Worm (Caenorhabditis elegans) whole organism, L4/young adult: ENCODE results near the gene C09H10.5.

ENCODE experiments used
- W03F9.2 ChIP-seq: fragments of 150-350 bp; optimal IDR thresholded peaks from 2 replicates; lab custom pipeline; 2014; ENCODE audit warnings: missing biosample characterization, missing genetic modification characterization
- dao-5 ChIP-seq: sonication (generic microtip); optimal IDR thresholded peaks from 2 replicates; lab custom pipeline; 2016; ENCODE audit warnings: missing genotype, missing genetic modification characterization, moderate library complexity, missing compliant biosample characterization
- him-1 ChIP-seq: sonication (generic microtip); optimal IDR thresholded peaks from 2 replicates; lab custom pipeline; 2016; ENCODE audit warnings: missing genotype, missing genetic modification reagents, missing genetic modification characterization, missing compliant biosample characterization

The C09H10.5 gene

DNA sequence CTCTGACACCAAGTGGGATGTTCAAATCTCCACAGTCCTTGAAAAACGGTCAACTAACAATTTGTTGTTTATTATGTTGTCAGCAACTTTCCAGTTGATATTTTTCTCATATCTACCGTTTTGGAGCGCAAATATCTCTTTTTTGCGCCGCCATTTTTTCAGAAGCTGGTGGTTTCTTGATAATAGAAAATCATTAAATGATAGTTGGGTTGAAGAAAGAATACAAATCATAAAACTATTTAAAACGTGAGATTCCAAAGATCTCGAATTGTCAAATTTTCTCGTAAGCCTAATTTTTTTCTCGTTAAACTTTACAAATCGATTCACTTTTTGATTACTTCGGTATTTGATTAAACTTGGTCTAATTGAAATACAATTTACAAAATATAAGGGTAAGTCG lies 11.1 kb downstream of the C09H10.5 start, which contains the start of gene rpl-42:
rpl-42 (plus strand) TSS at position 301 of the 400 bp plus-strand sequence.
- TF ChIP-seq dao-5 (tag; lab: Kevin White, UChicago): no peak
- TF ChIP-seq W03F9.2 (tag; lab: Kevin White, UChicago): no peak
- TF ChIP-seq him-1: no peak

ce11 chrII:11091577-11091976 lies 12.0 kb downstream of the C09H10.5 start:
- no peak for TF ChIP-seq W03F9.2 (tag; lab: Kevin White, UChicago)
- no peak for TF ChIP-seq dao-5 (tag; lab: Kevin White, UChicago)
- no peak for TF ChIP-seq him-1

DNA sequence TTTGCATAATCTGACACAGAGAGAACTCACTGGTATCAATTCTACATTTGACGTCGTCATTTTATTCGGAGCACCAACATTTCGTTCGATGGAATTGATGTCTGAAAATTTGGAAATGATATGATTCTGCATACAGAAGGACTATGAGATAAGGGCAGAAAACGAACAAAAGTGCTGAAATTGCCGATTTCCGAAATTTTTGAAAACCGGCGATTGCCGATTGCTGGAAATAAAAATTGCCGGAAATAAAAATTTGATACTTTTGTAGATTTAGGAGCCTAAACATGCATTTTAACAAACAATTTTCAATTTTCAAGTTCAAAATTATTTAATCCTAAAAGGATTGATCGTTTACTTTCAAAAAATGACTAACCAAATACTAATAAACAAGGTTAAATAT lies 14.2 kb downstream of the C09H10.5 start, which contains the start of gene unc-53:
unc-53 (minus strand) TSS at position 101 of the 400 bp plus-strand sequence.
- TF ChIP-seq W03F9.2 (tag; lab: Kevin White, UChicago) (no peak), dao-5 (tag; lab: Kevin White, UChicago) (no peak), him-1 (no peak)

- no peak for TF ChIP-seq him-1
- TF ChIP-seq dao-5 (tag; lab: Kevin White, UChicago): no peak
Measured at ce11 chrII:11088137-11088536, 15.4 kb downstream of the C09H10.5 start.

- TF ChIP-seq him-1: no peak
- TF ChIP-seq W03F9.2 (tag; lab: Kevin White, UChicago): no peak
- TF ChIP-seq dao-5 (tag; lab: Kevin White, UChicago): no peak
Measured at ce11 chrII:11086770-11087169, 16.8 kb downstream of the C09H10.5 start.

DNA sequence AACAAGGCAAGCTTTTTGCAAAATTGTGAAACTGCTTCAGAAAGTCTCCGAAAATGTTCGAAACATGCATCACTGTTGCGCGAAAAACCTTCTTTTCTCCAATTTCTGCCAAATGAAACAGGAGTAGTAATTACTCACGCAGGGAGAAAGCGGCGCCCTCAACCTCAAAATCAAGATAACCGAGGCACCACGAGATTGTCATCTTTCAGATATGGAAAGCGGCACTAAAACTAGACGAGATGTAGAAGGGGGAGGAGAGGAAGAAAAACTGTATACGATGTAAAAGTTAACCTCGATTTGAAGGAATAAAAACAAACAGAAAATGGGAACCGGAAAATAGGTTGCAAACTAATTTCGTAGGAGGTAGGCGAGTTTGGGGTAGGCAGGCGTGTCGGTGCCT lies 27.0 kb downstream of the C09H10.5 start:
- TF ChIP-seq him-1 (no peak), dao-5 (tag; lab: Kevin White, UChicago) (no peak), W03F9.2 (tag; lab: Kevin White, UChicago) (no peak)

DNA sequence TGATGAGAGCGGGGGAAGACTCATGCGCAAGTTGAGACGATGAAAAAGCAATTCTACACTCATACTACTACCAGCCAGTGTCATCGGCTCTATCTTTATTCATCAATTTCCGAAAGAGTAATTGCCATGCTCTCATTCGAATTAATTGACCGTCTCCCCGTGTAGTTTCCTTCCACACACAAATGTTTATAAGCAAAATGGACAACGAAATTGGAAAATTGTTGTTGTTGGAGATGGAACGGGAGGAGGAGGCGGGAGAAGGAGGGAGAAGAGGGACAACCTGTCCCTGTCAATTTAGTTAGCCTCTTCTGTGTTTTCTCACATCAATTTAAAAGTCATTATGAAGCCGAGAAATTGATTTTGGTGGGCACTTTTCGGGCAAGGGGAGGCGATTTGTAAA lies 31.0 kb downstream of the C09H10.5 start:
- no peak for TF ChIP-seq him-1
- no peak for TF ChIP-seq dao-5 (tag; lab: Kevin White, UChicago)

ce11 chrII:11064191-11064695 lies 39.3 kb downstream of the C09H10.5 start:
- no peak for TF ChIP-seq dao-5 (tag; lab: Kevin White, UChicago)
- TF ChIP-seq W03F9.2 (tag; lab: Kevin White, UChicago): no peak
- no peak for TF ChIP-seq him-1

DNA sequence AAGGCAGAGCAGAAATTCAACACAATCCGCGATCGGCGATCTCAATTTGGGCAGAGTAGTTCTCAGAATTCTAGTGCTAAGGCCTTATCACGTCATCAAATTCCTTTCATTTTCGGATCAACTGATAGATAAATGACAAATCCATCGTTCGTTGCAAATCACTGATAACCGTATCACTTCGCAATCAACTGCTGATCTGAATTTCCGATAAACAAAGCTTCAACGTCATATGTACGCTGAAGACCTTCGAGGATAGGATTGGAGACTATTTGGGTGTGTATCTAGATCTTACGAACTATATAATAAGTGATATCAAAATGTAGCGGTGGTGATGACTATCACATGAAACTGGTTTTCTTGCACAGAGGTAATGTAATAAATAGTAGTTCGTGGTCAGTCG lies 46.3 kb downstream of the C09H10.5 start:
- TF ChIP-seq dao-5 (tag; lab: Kevin White, UChicago) (no peak), W03F9.2 (tag; lab: Kevin White, UChicago) (no peak), him-1 (no peak)

DNA sequence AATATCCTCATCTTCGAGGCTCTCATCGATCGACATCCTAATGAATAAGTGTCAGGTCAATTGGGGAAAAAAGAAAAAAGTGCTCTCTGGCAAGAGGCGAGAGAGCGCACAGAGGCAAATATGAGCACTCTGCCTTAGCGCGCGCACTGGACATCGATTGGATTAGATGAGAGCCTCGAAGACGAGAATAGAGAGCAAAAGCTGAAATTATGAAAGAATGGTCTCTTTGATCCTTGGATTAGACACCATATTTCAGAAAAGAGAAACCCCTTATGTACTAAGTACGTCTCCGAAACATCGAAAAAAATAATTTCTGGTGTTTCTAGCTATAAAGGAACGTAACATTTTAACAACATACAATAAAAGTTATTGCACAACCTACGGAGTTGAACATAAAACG lies 48.3 kb downstream of the C09H10.5 start, which contains the start of gene F45E10.2:
F45E10.2 (minus strand) TSS at position 101 of the 400 bp plus-strand sequence.
- TF ChIP-seq dao-5 (tag; lab: Kevin White, UChicago): no peak

DNA sequence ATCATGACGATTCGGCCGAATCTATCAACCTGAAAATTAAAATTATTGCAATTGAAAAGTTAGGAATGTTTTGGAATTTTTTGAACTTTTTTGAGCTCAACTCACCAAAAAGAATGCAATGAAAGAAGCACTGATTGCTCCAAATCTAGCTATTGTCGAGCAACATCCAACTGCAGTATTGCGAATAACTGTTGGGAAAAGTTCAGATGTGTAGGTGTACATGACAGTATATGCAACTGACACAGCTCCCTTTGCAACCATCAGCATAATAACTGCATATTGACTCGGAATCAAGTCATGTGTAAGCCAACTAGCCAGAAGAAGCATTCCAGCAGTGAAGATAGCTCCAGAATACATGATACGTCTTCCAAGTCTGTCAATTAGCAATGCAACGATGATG lies 51.0 kb downstream of the C09H10.5 start:
- TF ChIP-seq W03F9.2 (tag; lab: Kevin White, UChicago): no peak
- TF ChIP-seq dao-5 (tag; lab: Kevin White, UChicago): no peak
- no peak for TF ChIP-seq him-1

ce11 chrII:11050678-11051077 lies 52.9 kb downstream of the C09H10.5 start:
- TF ChIP-seq W03F9.2 (tag; lab: Kevin White, UChicago): peak; percentile 55
- TF ChIP-seq him-1: no peak
